Worm (Caenorhabditis elegans) whole organism, young adult: ENCODE results near the gene sru-24.

Experiments
- B0035.1 ChIP-seq: sonication (generic microtip); optimal IDR thresholded peaks from 2 replicates; lab custom pipeline; 2016; ENCODE audit warnings: missing genetic modification characterization, mild to moderate bottlenecking, missing compliant biosample characterization, missing genotype, missing genetic modification reagents
- D2030.7 ChIP-seq: fragments of 200-800 bp; sonication (Bioruptor generic); IDR thresholded peaks from 2 replicates; pipeline ENCODE4 v1.3.6; 2022; ENCODE audit warnings: missing genetic modification reagents, missing genetic modification characterization, missing compliant biosample characterization
- F10E7.11 ChIP-seq: sonication (generic microtip); optimal IDR thresholded peaks from 2 replicates; lab custom pipeline; 2017; ENCODE audit warnings: mild to moderate bottlenecking, missing genetic modification characterization, moderate library complexity, missing compliant biosample characterization
- F57A8.1 ChIP-seq: fragments of 200-800 bp; sonication (Bioruptor generic); optimal IDR thresholded peaks from 2 replicates; lab custom pipeline; 2018; ENCODE audit warnings: mild to moderate bottlenecking, missing genetic modification characterization, moderate library complexity, missing compliant biosample characterization
- ama-1 ChIP-seq, 3 experiments: fragments of 150-350 bp in 1 of 3; sonication (generic microtip) in 2 of 3; optimal IDR thresholded peaks; 2 replicates each; lab custom pipeline; 2014 to 2018; ENCODE audit warnings: missing biosample characterization in 2 of 3, missing genetic modification characterization in 2 of 3, missing genetic modification reagents in 2 of 3
- atf-7 ChIP-seq: sonication (generic microtip); optimal IDR thresholded peaks from 2 replicates; lab custom pipeline; 2017; ENCODE audit warnings: mild to moderate bottlenecking, missing genetic modification characterization, missing compliant biosample characterization
- bed-2 ChIP-seq: fragments of 200-800 bp; sonication (Bioruptor generic); IDR thresholded peaks from 2 replicates; pipeline ENCODE4 v1.3.6; 2022; ENCODE audit warnings: missing genetic modification reagents, missing genetic modification characterization, missing compliant biosample characterization
- lag-1 ChIP-seq: fragments of 200-800 bp; sonication (Bioruptor generic); IDR thresholded peaks from 2 replicates; pipeline ENCODE4 v1.3.6; 2022; ENCODE audit warnings: missing genetic modification reagents, missing genetic modification characterization, missing compliant biosample characterization
- nhr-90 ChIP-seq: sonication (generic microtip); optimal IDR thresholded peaks from 2 replicates; lab custom pipeline; 2016; ENCODE audit warnings: missing genotype, mild to moderate bottlenecking, missing genetic modification characterization, missing compliant biosample characterization
- unc-62 ChIP-seq: fragments of 150-350 bp; optimal IDR thresholded peaks from 2 replicates; lab custom pipeline; 2014; ENCODE audit warnings: missing biosample characterization, missing genetic modification reagents, missing genetic modification characterization
- ztf-26 ChIP-seq: sonication (generic microtip); optimal IDR thresholded peaks from 2 replicates; lab custom pipeline; 2017; ENCODE audit warnings: missing genetic modification characterization, missing compliant biosample characterization

DNA sequence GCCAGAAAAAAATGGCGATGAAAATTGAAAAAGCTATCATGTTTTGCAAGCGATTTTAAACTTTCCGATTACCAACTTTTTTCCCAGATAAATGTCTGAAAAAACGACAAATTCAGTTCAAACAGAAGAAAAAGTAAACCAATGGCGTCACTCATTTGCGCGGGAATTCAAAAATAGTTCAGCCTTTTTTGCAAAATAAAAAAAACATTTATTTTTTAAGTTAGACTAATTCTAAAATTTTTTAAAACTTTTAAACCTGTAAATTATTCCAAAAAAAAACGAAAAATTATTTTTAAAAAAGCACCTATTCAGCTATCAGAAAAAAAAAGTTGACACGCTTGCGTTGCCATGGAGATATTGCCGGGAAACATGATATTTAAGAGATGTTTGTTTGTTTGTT is 41.6 kb upstream of the sru-24 start, which contains the start of gene cyp-33C11:
- TF ChIP-seq F57A8.1 (GFP tag; lab: Kevin White, UChicago) (no peak), F10E7.11 (tag; lab: Kevin White, UChicago) (no peak), bed-2 (no peak), atf-7 (tag; lab: Kevin White, UChicago) (no peak), lag-1 (GFP tag; lab: Robert Waterston, UW) (no peak), unc-62 (GFP tag; lab: Kevin White, UChicago) (no peak), D2030.7 (GFP tag; lab: Robert Waterston, UW) (no peak), B0035.1 (tag; lab: Kevin White, UChicago) (no peak), ama-1 (optimal IDR thresholded peaks at IDR 0.05; lab: Kevin White, UChicago) (no peak), ama-1 (GFP tag; optimal IDR thresholded peaks at IDR 0.05; lab: Kevin White, UChicago) (no peak), nhr-90 (tag; lab: Kevin White, UChicago) (no peak), ztf-26 (tag; lab: Kevin White, UChicago) (no peak)
